Worm (Caenorhabditis elegans): ENCODE results near the gene fars-3.

The fars-3 gene

ce11 chrII:8484546-8484945, 19.9 kb downstream of the fars-3 start (continued):
- TF ChIP-seq duxl-1 (tag; optimal IDR thresholded peaks at IDR 0.05; ENCODE audit: poor library complexity) = no peak
- no peak for TF ChIP-seq ces-1 (GFP tag; optimal IDR thresholded peaks at IDR 0.05)
- TF ChIP-seq set-16 (GFP tag; IDR thresholded peaks at IDR 0.05) = no peak
- TF ChIP-seq ztf-7 (tag; optimal IDR thresholded peaks at IDR 0.05) = no peak
- TF ChIP-seq saeg-2 (GFP tag; IDR thresholded peaks at IDR 0.05) = no peak
- no peak for TF ChIP-seq dpl-1 (GFP tag; optimal IDR thresholded peaks at IDR 0.05)
- TF ChIP-seq T20F7.1 (GFP tag; optimal IDR thresholded peaks at IDR 0.05) = no peak
- no peak for TF ChIP-seq F26F4.8 (GFP tag; conservative IDR thresholded peaks at IDR 0.05)
- TF ChIP-seq nhr-41 (GFP tag; IDR thresholded peaks at IDR 0.05) = no peak
- TF ChIP-seq daf-8 (GFP tag; IDR thresholded peaks at IDR 0.05) = no peak
- no peak for TF ChIP-seq mdt-29 (GFP tag; IDR thresholded peaks at IDR 0.05)
- TF ChIP-seq unc-62 (GFP tag; optimal IDR thresholded peaks at IDR 0.05 in 1 of 2) = no peak
- TF ChIP-seq unc-62 (tag; optimal IDR thresholded peaks at IDR 0.05) = no peak
- peak; percentile 18 for TF ChIP-seq nhr-102 (tag; optimal IDR thresholded peaks at IDR 0.05)
- TF ChIP-seq T26A8.4 (GFP tag; IDR thresholded peaks at IDR 0.05) = no peak
- peak; percentile 41 for TF ChIP-seq lin-13 (GFP tag; optimal IDR thresholded peaks at IDR 0.05)
- TF ChIP-seq spr-3 (GFP tag; optimal IDR thresholded peaks at IDR 0.05) = no peak
- no peak for TF ChIP-seq Y105C5A.15 (GFP tag; IDR thresholded peaks at IDR 0.05)
- TF ChIP-seq pha-4 (GFP tag; IDR thresholded peaks at IDR 0.05) = 0 out of 2 replicates have a peak, but pooled peaks have one; percentile 42
- no peak for TF ChIP-seq pha-4 (tag; optimal IDR thresholded peaks at IDR 0.05)
- TF ChIP-seq dmd-9 (GFP tag; IDR thresholded peaks at IDR 0.05) = no peak
- peak; percentile 73 for TF ChIP-seq nhr-77 (tag; optimal IDR thresholded peaks at IDR 0.05)
- TF ChIP-seq skn-1 (tag; optimal IDR thresholded peaks at IDR 0.05) = no peak
- no peak for TF ChIP-seq lir-3 (tag; optimal IDR thresholded peaks at IDR 0.05)
- no peak for TF ChIP-seq lin-29 (GFP tag; IDR thresholded peaks at IDR 0.05)
- TF ChIP-seq ZK546.5 (tag; optimal IDR thresholded peaks at IDR 0.05) = no peak
- no peak for TF ChIP-seq nhr-111 (GFP tag; optimal IDR thresholded peaks at IDR 0.05)
- TF ChIP-seq vab-7 (GFP tag; IDR thresholded peaks at IDR 0.05) = no peak
- no peak for TF ChIP-seq R02D3.7 (tag; optimal IDR thresholded peaks at IDR 0.05)
- no peak for TF ChIP-seq ceh-82 (tag; optimal IDR thresholded peaks at IDR 0.05)
- TF ChIP-seq unc-39 (tag; optimal IDR thresholded peaks at IDR 0.05) = no peak
- TF ChIP-seq pqm-1 (tag; optimal IDR thresholded peaks at IDR 0.05) = peak; percentile 56
- TF ChIP-seq ceh-62 (tag; optimal IDR thresholded peaks at IDR 0.05) = no peak
- TF ChIP-seq ctbp-1 (GFP tag; IDR thresholded peaks at IDR 0.05) = no peak
- peak; percentile 16 for TF ChIP-seq nhr-25 (tag; optimal IDR thresholded peaks at IDR 0.05; ENCODE audit: borderline replicate concordance, insufficient read depth)
- no peak for TF ChIP-seq cey-2 (tag; optimal IDR thresholded peaks at IDR 0.05; ENCODE audit: borderline replicate concordance, insufficient read depth)
- TF ChIP-seq daf-16 (GFP tag; optimal IDR thresholded peaks at IDR 0.05) = peak in 1 of 2 experiments; percentile 77
- TF ChIP-seq daf-16 (tag; optimal IDR thresholded peaks at IDR 0.05) = peak; percentile 98
- TF ChIP-seq spr-1 (tag; optimal IDR thresholded peaks at IDR 0.05) = no peak
- no peak for TF ChIP-seq egl-27 (tag; optimal IDR thresholded peaks at IDR 0.05)
- TF ChIP-seq fkh-10 (GFP tag; optimal IDR thresholded peaks at IDR 0.05) = no peak
- no peak for TF ChIP-seq ceh-20 (GFP tag; IDR thresholded peaks at IDR 0.05)
- TF ChIP-seq nhr-28 (tag; optimal IDR thresholded peaks at IDR 0.05) = peak; percentile 100
- no peak for TF ChIP-seq daf-19 (GFP tag; conservative IDR thresholded peaks at IDR 0.05)
- TF ChIP-seq jun-1 (tag; optimal IDR thresholded peaks at IDR 0.05) = no peak
- TF ChIP-seq nhr-48 (tag; optimal IDR thresholded peaks at IDR 0.05) = peak; percentile 73
- TF ChIP-seq nhr-237 (tag; optimal IDR thresholded peaks at IDR 0.05) = no peak
- TF ChIP-seq ceh-44 (GFP tag; IDR thresholded peaks at IDR 0.05) = no peak
- TF ChIP-seq zfp-2 (tag; optimal IDR thresholded peaks at IDR 0.05) = no peak
- TF ChIP-seq zip-11 (GFP tag; IDR thresholded peaks at IDR 0.05) = no peak
- no peak for TF ChIP-seq Y75B8A.6 (GFP tag; IDR thresholded peaks at IDR 0.05)
- no peak for TF ChIP-seq F44E2.7 (GFP tag; IDR thresholded peaks at IDR 0.05)
- no peak for TF ChIP-seq Y5F2A.4 (GFP tag; optimal IDR thresholded peaks at IDR 0.05)
